Worm (Caenorhabditis elegans) whole organism, L1 larva: ENCODE data around the gene Y57G11C.41.

ENCODE experiments used
- efl-1 ChIP-seq, 4 experiments: fragments of 150-350 bp; optimal IDR thresholded peaks in 3 of 4; peaks in 1 of 4; 1 replicate in 1 of 4; 2 replicates in 3 of 4; lab custom pipeline; 2014; ENCODE audit warnings: missing biosample characterization in 2 of 4, missing genetic modification characterization in 2 of 4, missing genetic modification reagents in 2 of 4
- nhr-12 ChIP-seq: sonication (generic microtip); optimal IDR thresholded peaks from 2 replicates; lab custom pipeline; 2017; ENCODE audit warnings: missing biosample characterization, missing genetic modification characterization
- nhr-47 ChIP-seq: sonication (generic microtip); optimal IDR thresholded peaks from 2 replicates; lab custom pipeline; 2016; ENCODE audit warnings: mild to moderate bottlenecking, missing genetic modification characterization, moderate library complexity, missing compliant biosample characterization
- unc-62 ChIP-seq: fragments of 150-350 bp; optimal IDR thresholded peaks from 2 replicates; lab custom pipeline; 2014; ENCODE audit warnings: missing biosample characterization, missing genetic modification reagents, missing genetic modification characterization

DNA sequence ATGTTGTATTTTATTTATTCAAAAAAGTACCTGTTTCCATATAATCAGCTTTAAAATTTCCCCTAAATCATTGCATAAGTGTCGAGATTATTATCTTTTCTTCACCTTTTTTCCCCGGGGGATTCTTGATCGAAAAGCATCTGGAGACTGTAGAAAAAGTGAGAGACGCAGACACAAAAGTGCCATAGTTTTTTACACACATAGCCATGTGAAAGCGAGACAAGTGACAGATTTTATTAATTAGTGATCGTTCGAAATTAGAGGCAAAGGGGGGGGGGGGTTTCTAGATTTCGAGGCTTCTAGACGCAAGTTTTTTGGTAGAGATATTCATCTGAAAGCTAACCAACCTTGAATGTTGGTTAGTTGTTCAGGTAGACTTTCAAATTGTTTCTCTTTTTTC lies 23.1 kb upstream of the Y57G11C.41 start:
- TF ChIP-seq nhr-12 (tag; lab: Kevin White, UChicago) (no peak), nhr-47 (tag; lab: Kevin White, UChicago) (no peak), unc-62 (GFP tag; lab: Kevin White, UChicago) (no peak), efl-1 (optimal IDR thresholded peaks at IDR 0.05; lab: Kevin White, UChicago) (no peak), efl-1 (GFP tag; optimal IDR thresholded peaks at IDR 0.05 in 1 of 2; lab: Kevin White, UChicago) (no peak)
